Fruit fly (Drosophila melanogaster) whole organism, embryonic: ENCODE measurements around the gene Mzt1.

Experiments used
- CG10147 ChIP-seq: fragments of 200-800 bp; sonication (Bioruptor generic); optimal IDR thresholded peaks from 2 replicates; lab custom pipeline; 2019; ENCODE audit warnings: missing biosample characterization, mild to moderate bottlenecking, missing genetic modification characterization, moderate library complexity
- CG1024 ChIP-seq: fragments of 200-800 bp; sonication (Bioruptor generic); IDR thresholded peaks from 2 replicates; pipeline ENCODE4 v1.3.6; 2022; ENCODE audit warnings: missing biosample characterization, missing genetic modification characterization
- CG10431 ChIP-seq: fragments of 200-800 bp; sonication (Bioruptor generic); optimal IDR thresholded peaks from 3 replicates; lab custom pipeline; 2018; ENCODE audit warnings: missing biosample characterization, mild to moderate bottlenecking, missing genetic modification characterization
- CG11456 ChIP-seq: fragments of 200-800 bp; sonication (Bioruptor generic); IDR thresholded peaks from 3 replicates; pipeline ENCODE4 v1.3.6; 2022; ENCODE audit warnings: missing biosample characterization, missing genetic modification characterization
- CG11560 ChIP-seq: fragments of 200-800 bp; sonication (Bioruptor generic); IDR thresholded peaks from 3 replicates; pipeline ENCODE4 v1.3.6; 2022; ENCODE audit warnings: missing biosample characterization, missing genetic modification characterization
- CG12391 ChIP-seq: fragments of 200-800 bp; sonication (Bioruptor generic); optimal IDR thresholded peaks from 3 replicates; lab custom pipeline; 2018; ENCODE audit warnings: missing biosample characterization, mild to moderate bottlenecking, missing genetic modification characterization, moderate library complexity
- CG14965 ChIP-seq: fragments of 200-800 bp; sonication (Bioruptor generic); optimal IDR thresholded peaks from 2 replicates; lab custom pipeline; 2016; ENCODE audit warnings: missing biosample characterization, missing genetic modification characterization, borderline replicate concordance
- CG15696 ChIP-seq: fragments of 200-800 bp; sonication (Bioruptor generic); optimal IDR thresholded peaks from 2 replicates; lab custom pipeline; 2019; ENCODE audit warnings: missing biosample characterization, mild to moderate bottlenecking, missing genetic modification characterization, moderate library complexity
- CG1602 ChIP-seq: fragments of 200-800 bp; sonication (Bioruptor generic); optimal IDR thresholded peaks from 3 replicates; lab custom pipeline; 2016; ENCODE audit warnings: missing biosample characterization, missing genetic modification characterization
- CG17328 ChIP-seq: fragments of 200-800 bp; sonication (Bioruptor generic); IDR thresholded peaks from 2 replicates; pipeline ENCODE4 v1.3.6; 2022; ENCODE audit warnings: missing biosample characterization, missing genetic modification characterization
- CG4328 ChIP-seq: fragments of 200-800 bp; sonication (Bioruptor generic); optimal IDR thresholded peaks from 3 replicates; lab custom pipeline; 2017; ENCODE audit warnings: missing biosample characterization, missing genetic modification reagents, missing genetic modification characterization
- CG5953 ChIP-seq: fragments of 200-800 bp; sonication (Bioruptor generic); IDR thresholded peaks from 2 replicates; pipeline ENCODE4 v1.3.6; 2022; ENCODE audit warnings: missing biosample characterization, missing genetic modification characterization
- CG6791 ChIP-seq: fragments of 200-800 bp; sonication (Bioruptor generic); IDR thresholded peaks from 3 replicates; pipeline ENCODE4 v1.3.6; 2022; ENCODE audit warnings: missing biosample characterization, missing genetic modification characterization; ENCODE audit not compliant: partially characterized antibody
- CG9437 ChIP-seq: fragments of 200-800 bp; sonication (Bioruptor generic); optimal IDR thresholded peaks from 2 replicates; lab custom pipeline; 2018; ENCODE audit warnings: missing biosample characterization, mild to moderate bottlenecking, missing genetic modification characterization
- CG9797 ChIP-seq: fragments of 200-800 bp; sonication (Bioruptor generic); optimal IDR thresholded peaks from 3 replicates; lab custom pipeline; 2018; ENCODE audit warnings: missing biosample characterization, mild to moderate bottlenecking, missing genetic modification characterization
- Dp ChIP-seq: fragments of 200-800 bp; sonication (Bioruptor generic); optimal IDR thresholded peaks from 2 replicates; lab custom pipeline; 2018; ENCODE audit warnings: missing biosample characterization, mild to moderate bottlenecking, missing genetic modification characterization, moderate library complexity
- Fer3 ChIP-seq: fragments of 200-800 bp; sonication (Bioruptor generic); optimal IDR thresholded peaks from 2 replicates; lab custom pipeline; 2018; ENCODE audit warnings: missing biosample characterization, mild to moderate bottlenecking, missing genetic modification characterization, moderate library complexity
- GATAe ChIP-seq: fragments of 200-800 bp; sonication (Bioruptor generic); conservative IDR thresholded peaks from 2 replicates; pipeline ENCODE4 v1.3.6; 2022; ENCODE audit warnings: missing biosample characterization, missing genetic modification characterization
- Gsc ChIP-seq: fragments of 200-800 bp; sonication (Bioruptor generic); IDR thresholded peaks from 2 replicates; pipeline ENCODE4 v1.3.6; 2022; ENCODE audit warnings: missing biosample characterization, missing genetic modification characterization
- H15 ChIP-seq: fragments of 200-800 bp; sonication (Bioruptor generic); IDR thresholded peaks from 3 replicates; pipeline ENCODE4 v1.3.6; 2022; ENCODE audit warnings: missing biosample characterization, missing genetic modification characterization
- HLH4C ChIP-seq: fragments of 200-800 bp; sonication (Bioruptor generic); IDR thresholded peaks from 3 replicates; pipeline ENCODE4 v1.3.6; 2022; ENCODE audit warnings: missing biosample characterization, missing genetic modification characterization; ENCODE audit not compliant: partially characterized antibody
- Hey ChIP-seq: fragments of 200-800 bp; sonication (Bioruptor generic); optimal IDR thresholded peaks from 3 replicates; lab custom pipeline; 2018; ENCODE audit warnings: missing biosample characterization, mild to moderate bottlenecking, missing genetic modification characterization
- Hmr ChIP-seq: fragments of 200-800 bp; sonication (Bioruptor generic); optimal IDR thresholded peaks from 3 replicates; lab custom pipeline; 2017; ENCODE audit warnings: mild to moderate bottlenecking, missing biosample characterization, missing genetic modification reagents, missing genetic modification characterization
- Nf-YC ChIP-seq: fragments of 200-800 bp; optimal IDR thresholded peaks from 3 replicates; lab custom pipeline; 2019; ENCODE audit warnings: missing biosample characterization, mild to moderate bottlenecking, missing genetic modification characterization, moderate library complexity
- Optix ChIP-seq: fragments of 200-800 bp; sonication (Bioruptor generic); IDR thresholded peaks from 3 replicates; pipeline ENCODE4 v1.3.6; 2022; ENCODE audit warnings: missing biosample characterization, missing genetic modification characterization
- Rx ChIP-seq: fragments of 200-800 bp; sonication (Bioruptor generic); IDR thresholded peaks from 2 replicates; pipeline ENCODE4 v1.3.6; 2022; ENCODE audit warnings: missing biosample characterization, missing genetic modification characterization
- Sin3A ChIP-seq: fragments of >200 bp; optimal IDR thresholded peaks from 2 replicates; lab custom pipeline; 2018
- Six4 ChIP-seq: fragments of 200-800 bp; sonication (Bioruptor generic); optimal IDR thresholded peaks from 2 replicates; lab custom pipeline; 2016; ENCODE audit warnings: missing biosample characterization, missing genetic modification characterization
- Xbp1 ChIP-seq: fragments of 200-800 bp; sonication (Bioruptor generic); optimal IDR thresholded peaks from 3 replicates; lab custom pipeline; 2016; ENCODE audit warnings: missing biosample characterization, mild to moderate bottlenecking, missing genetic modification characterization
- aop ChIP-seq: fragments of 200-800 bp; sonication (Bioruptor generic); IDR thresholded peaks from 2 replicates; pipeline ENCODE4 v1.3.6; 2022; ENCODE audit warnings: missing biosample characterization, missing genetic modification characterization
- croc ChIP-seq: fragments of 200-800 bp; sonication (Bioruptor generic); conservative IDR thresholded peaks from 3 replicates; pipeline ENCODE4 v1.3.6; 2022; ENCODE audit warnings: missing biosample characterization, missing genetic modification characterization
- dati ChIP-seq: fragments of 200-800 bp; sonication (Bioruptor generic); IDR thresholded peaks from 2 replicates; pipeline ENCODE4 v1.3.6; 2022; ENCODE audit warnings: missing biosample characterization, missing genetic modification characterization
- ems ChIP-seq: fragments of 200-800 bp; sonication (Bioruptor generic); optimal IDR thresholded peaks from 3 replicates; lab custom pipeline; 2016; ENCODE audit warnings: missing biosample characterization, missing genetic modification characterization
- gcm ChIP-seq: fragments of 200-800 bp; sonication (Bioruptor generic); optimal IDR thresholded peaks from 2 replicates; lab custom pipeline; 2019; ENCODE audit warnings: missing biosample characterization, mild to moderate bottlenecking, missing genetic modification characterization, moderate library complexity
- gem ChIP-seq: fragments of 200-800 bp; sonication (Bioruptor generic); optimal IDR thresholded peaks from 2 replicates; lab custom pipeline; 2019; ENCODE audit warnings: missing biosample characterization, mild to moderate bottlenecking, missing genetic modification characterization, moderate library complexity
- gfzf ChIP-seq: fragments of 200-800 bp; sonication (Bioruptor generic); optimal IDR thresholded peaks from 2 replicates; lab custom pipeline; 2016; ENCODE audit warnings: missing biosample characterization, mild to moderate bottlenecking, missing genetic modification characterization, moderate library complexity
- insv ChIP-seq, 2 experiments: fragments of 200-800 bp; sonication (Bioruptor generic); optimal IDR thresholded peaks; 3 replicates each; lab custom pipeline; 2016 to 2018; ENCODE audit warnings: missing biosample characterization in 2 of 2, missing genetic modification characterization in 2 of 2
- ken ChIP-seq: fragments of 200-800 bp; sonication (Bioruptor generic); IDR thresholded peaks from 3 replicates; pipeline ENCODE4 v1.3.6; 2022; ENCODE audit warnings: missing biosample characterization, missing genetic modification characterization
- lmd ChIP-seq: fragments of 200-800 bp; sonication (Bioruptor generic); IDR thresholded peaks from 2 replicates; pipeline ENCODE4 v1.3.6; 2022; ENCODE audit warnings: missing biosample characterization, missing genetic modification characterization
- oc ChIP-seq: fragments of 200-800 bp; sonication (Bioruptor generic); optimal IDR thresholded peaks from 2 replicates; lab custom pipeline; 2018; ENCODE audit warnings: missing biosample characterization, mild to moderate bottlenecking, missing genetic modification characterization, moderate library complexity
- pan ChIP-seq, 4 experiments: fragments of >200 bp in 3 of 4; fragments of 200-800 bp in 1 of 4; sonication (Bioruptor generic) in 1 of 4; optimal IDR thresholded peaks in 3 of 4; IDR thresholded peaks in 1 of 4; 2 replicates each; pipeline versions ENCODE4 v1.3.6 to Lab custom; 2017 to 2022; ENCODE audit warnings: missing biosample characterization in 2 of 4, missing genetic modification characterization in 2 of 4, mixed read lengths in 1 of 4
- pita ChIP-seq: fragments of 200-800 bp; sonication (Bioruptor generic); optimal IDR thresholded peaks from 2 replicates; lab custom pipeline; 2017; ENCODE audit warnings: missing biosample characterization, mild to moderate bottlenecking, missing genetic modification characterization
- pzg ChIP-seq: fragments of 200-800 bp; sonication (Bioruptor generic); optimal IDR thresholded peaks from 3 replicates; lab custom pipeline; 2018; ENCODE audit warnings: missing biosample characterization, mild to moderate bottlenecking, missing genetic modification characterization, moderate library complexity
- sob ChIP-seq: fragments of 200-800 bp; sonication (Bioruptor generic); IDR thresholded peaks from 2 replicates; pipeline ENCODE4 v1.3.6; 2022; ENCODE audit warnings: missing biosample characterization, missing genetic modification characterization
- sqz ChIP-seq: fragments of 200-800 bp; sonication (Bioruptor generic); optimal IDR thresholded peaks from 3 replicates; lab custom pipeline; 2018; ENCODE audit warnings: missing biosample characterization, mild to moderate bottlenecking, missing genetic modification characterization
- trem ChIP-seq: fragments of 200-800 bp; optimal IDR thresholded peaks from 3 replicates; lab custom pipeline; 2019; ENCODE audit warnings: missing biosample characterization, mild to moderate bottlenecking, missing genetic modification characterization, moderate library complexity
- tup ChIP-seq: fragments of 200-800 bp; sonication (Bioruptor generic); optimal IDR thresholded peaks from 2 replicates; lab custom pipeline; 2016; ENCODE audit warnings: missing biosample characterization, mild to moderate bottlenecking, missing genetic modification characterization, moderate library complexity
- tx ChIP-seq: fragments of 200-800 bp; sonication (Bioruptor generic); optimal IDR thresholded peaks from 2 replicates; lab custom pipeline; 2016; ENCODE audit warnings: missing biosample characterization, missing genetic modification characterization
- vvl ChIP-seq: fragments of 200-800 bp; sonication (Bioruptor generic); IDR thresholded peaks from 2 replicates; pipeline ENCODE4 v1.3.6; 2022; ENCODE audit warnings: missing biosample characterization, missing genetic modification characterization
- zen ChIP-seq: fragments of 200-800 bp; sonication (Bioruptor generic); optimal IDR thresholded peaks from 3 replicates; lab custom pipeline; 2018; ENCODE audit warnings: missing biosample characterization, mild to moderate bottlenecking, missing genetic modification characterization, moderate library complexity

Mzt1 gene

DNA sequence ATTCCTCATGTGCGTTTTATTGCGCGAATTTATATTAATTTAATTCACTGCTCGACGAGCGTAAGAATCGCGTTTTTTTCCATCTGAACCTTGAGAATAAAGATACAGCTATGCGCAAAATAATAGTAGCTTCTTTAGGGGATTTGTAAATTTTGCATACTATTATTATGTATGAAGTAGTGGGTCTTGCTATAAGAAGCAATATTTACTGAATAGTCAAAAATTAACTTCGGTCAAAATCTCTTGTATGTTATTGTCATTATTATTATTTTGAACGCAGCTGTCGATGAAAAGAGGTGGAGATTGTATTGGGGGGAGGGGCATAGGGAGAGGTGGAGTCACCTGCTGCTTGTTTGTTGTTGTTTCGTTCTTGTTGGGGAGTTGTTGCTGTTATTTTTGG is 29.7 kb downstream of the Mzt1 start (continued):
- TF ChIP-seq trem (tag; lab: Kevin White, UChicago) (peak; percentile 84), croc (GFP tag; lab: Robert Waterston, UW) (peak; percentile 70), lmd (GFP tag; lab: Robert Waterston, UW) (peak; percentile 90), zen (tag; lab: Kevin White, UChicago) (peak; percentile 76), Six4 (peak; percentile 82), pita (GFP tag; lab: Kevin White, UChicago) (no peak), ken (GFP tag; lab: Robert Waterston, UW) (peak; percentile 73; the same call in 2 of the 3 replicates), GATAe (GFP tag; lab: Robert Waterston, UW) (0 out of 2 replicates have a peak, but pooled peaks have one; percentile 27), CG14965 (GFP tag; lab: Kevin White, UChicago) (peak; percentile 43), tx (GFP tag; lab: Kevin White, UChicago) (peak; percentile 41), CG9437 (peak; percentile 62), CG11456 (GFP tag; lab: Robert Waterston, UW) (peak; percentile 87), Sin3A (lab: Kevin White, UChicago) (no peak), Optix (GFP tag; lab: Robert Waterston, UW) (peak; percentile 86), Rx (GFP tag; lab: Robert Waterston, UW) (peak; percentile 73), CG11560 (tag; lab: Robert Waterston, UW) (peak; percentile 68; the same call in 2 of the 3 replicates), CG1024 (GFP tag; lab: Robert Waterston, UW) (peak; percentile 78), CG4328 (GFP tag; lab: Kevin White, UChicago) (peak; percentile 24), Hmr (GFP tag; lab: Kevin White, UChicago) (peak; percentile 66), aop (no peak), Hey (tag; lab: Kevin White, UChicago) (no peak), dati (GFP tag; lab: Robert Waterston, UW) (peak; percentile 65), HLH4C (GFP tag; lab: Robert Waterston, UW) (no peak), Nf-YC (tag; lab: Kevin White, UChicago) (peak; percentile 75), gem (tag; lab: Kevin White, UChicago) (peak; percentile 83), Fer3 (tag; lab: Kevin White, UChicago) (peak; percentile 86), CG5953 (peak; percentile 72; the same call in 1 of the 2 replicates), gcm (GFP tag; lab: Kevin White, UChicago) (peak; percentile 4), CG12391 (tag; lab: Kevin White, UChicago) (peak; percentile 69), Xbp1 (GFP tag; lab: Kevin White, UChicago) (peak; percentile 68), CG17328 (peak; percentile 89), tup (GFP tag; lab: Kevin White, UChicago) (peak; percentile 23), CG15696 (tag; lab: Kevin White, UChicago) (peak; percentile 31), CG9797 (GFP tag; lab: Kevin White, UChicago) (no peak), pan (optimal IDR thresholded peaks at IDR 0.05; lab: Kevin White, UChicago) (no peak), pan (GFP tag; optimal IDR thresholded peaks at IDR 0.05 in 1 of 2, IDR thresholded peaks at IDR 0.05 in 1 of 2) (peak in 1 of 2 experiments; percentile 87), CG10147 (peak; percentile 88), CG10431 (GFP tag; lab: Kevin White, UChicago) (no peak), oc (tag; lab: Kevin White, UChicago) (peak; percentile 41), Gsc (GFP tag; lab: Robert Waterston, UW) (peak; percentile 52), sqz (GFP tag; lab: Kevin White, UChicago) (peak; percentile 80), CG1602 (GFP tag; lab: Kevin White, UChicago) (peak; percentile 59), pzg (GFP tag; lab: Kevin White, UChicago) (peak; percentile 8), insv (GFP tag; optimal IDR thresholded peaks at IDR 0.05; lab: Kevin White, UChicago) (no peak), ems (peak; percentile 71), CG6791 (no peak), sob (peak; percentile 82), Dp (GFP tag; lab: Kevin White, UChicago) (no peak), vvl (GFP tag; lab: Robert Waterston, UW) (peak; percentile 95), H15 (GFP tag; lab: Robert Waterston, UW) (peak; percentile 86), gfzf (no peak)
